Fruit fly (Drosophila melanogaster): Measurements from ENCODE around the gene CG12170.

Gene CG12170

dm6 chr3R:5601044-5601523 is 36.0 kb upstream of the CG12170 start, which contains the start of the genes kra and SecS (continued):
- peak; percentile 4 for TF ChIP-seq D19B (GFP tag; optimal IDR thresholded peaks at IDR 0.05)
- TF ChIP-seq CG18476 (GFP tag; optimal IDR thresholded peaks at IDR 0.05), result peak; percentile 52
- TF ChIP-seq Ets65A (GFP tag), result peak; percentile 90
- peak; percentile 3 for TF ChIP-seq HHEX (GFP tag; optimal IDR thresholded peaks at IDR 0.05)
- TF ChIP-seq Dek (tag; optimal IDR thresholded peaks at IDR 0.05), result peak; percentile 29
- TF ChIP-seq CG32532 (GFP tag; IDR thresholded peaks at IDR 0.05), result no peak
- peak; percentile 41 for TF ChIP-seq CG6765 (GFP tag; optimal IDR thresholded peaks at IDR 0.05)
- peak; percentile 72 for TF ChIP-seq CG12155 (GFP tag; optimal IDR thresholded peaks at IDR 0.05)
- peak; percentile 21 for TF ChIP-seq CG8388 (GFP tag; optimal IDR thresholded peaks at IDR 0.05)
- peak; percentile 30 for TF ChIP-seq schlank (tag; optimal IDR thresholded peaks at IDR 0.05)
- peak; percentile 44 for TF ChIP-seq CG4854 (GFP tag; optimal IDR thresholded peaks at IDR 0.05)
- no peak for TF ChIP-seq ro (GFP tag; IDR thresholded peaks at IDR 0.05)
- TF ChIP-seq chinmo (GFP tag; IDR thresholded peaks at IDR 0.05; ENCODE audit: partially characterized antibody), result no peak
- TF ChIP-seq Abd-B (GFP tag; optimal IDR thresholded peaks at IDR 0.05), result no peak
- TF ChIP-seq Mad (GFP tag; optimal IDR thresholded peaks at IDR 0.05), result peak; percentile 71
- peak; percentile 79 for TF ChIP-seq CoRest (tag; optimal IDR thresholded peaks at IDR 0.05)
- TF ChIP-seq nom (GFP tag; optimal IDR thresholded peaks at IDR 0.05), result peak; percentile 1
- peak; percentile 59 for TF ChIP-seq PHDP (tag; optimal IDR thresholded peaks at IDR 0.05)
- peak; percentile 69 for TF ChIP-seq CG13775 (GFP tag; optimal IDR thresholded peaks at IDR 0.05)
- peak; percentile 54 for TF ChIP-seq bab2 (GFP tag; optimal IDR thresholded peaks at IDR 0.05)
- TF ChIP-seq ab (GFP tag; optimal IDR thresholded peaks at IDR 0.05), result no peak
- TF ChIP-seq cato (GFP tag; optimal IDR thresholded peaks at IDR 0.05; ENCODE audit: borderline replicate concordance), result peak; percentile 5
- peak; percentile 67 for TF ChIP-seq CG17829 (tag; optimal IDR thresholded peaks at IDR 0.05)
- peak; percentile 93 for TF ChIP-seq pzg (GFP tag; optimal IDR thresholded peaks at IDR 0.05)
- TF ChIP-seq MTF-1 (GFP tag; optimal IDR thresholded peaks at IDR 0.05; ENCODE audit: borderline replicate concordance), result peak; percentile 47
- peak; percentile 47 for TF ChIP-seq fd3F (GFP tag; optimal IDR thresholded peaks at IDR 0.05)
- TF ChIP-seq lab (GFP tag; optimal IDR thresholded peaks at IDR 0.05), result peak; percentile 52
- TF ChIP-seq CG8765 (GFP tag; IDR thresholded peaks at IDR 0.05), result no peak
- TF ChIP-seq Ada2b (GFP tag; IDR thresholded peaks at IDR 0.05), result no peak
- peak; percentile 75 for TF ChIP-seq CG9817 (tag; optimal IDR thresholded peaks at IDR 0.05)
- TF ChIP-seq CG2116 (GFP tag; optimal IDR thresholded peaks at IDR 0.05), result peak; percentile 78
- TF ChIP-seq CG1233 (GFP tag; optimal IDR thresholded peaks at IDR 0.05), result peak; percentile 36
- peak; percentile 65 for TF ChIP-seq ind (GFP tag; optimal IDR thresholded peaks at IDR 0.05)
- peak; percentile 68 for TF ChIP-seq mam (GFP tag; optimal IDR thresholded peaks at IDR 0.05)
- no peak for TF ChIP-seq CG31441 (GFP tag; IDR thresholded peaks at IDR 0.05)
- TF ChIP-seq Asciz (GFP tag; optimal IDR thresholded peaks at IDR 0.05), result no peak

- TF ChIP-seq CG18476 (GFP tag; optimal IDR thresholded peaks at IDR 0.05), result peak; percentile 50
- no peak for TF ChIP-seq Hr39 (optimal IDR thresholded peaks at IDR 0.05)
- TF ChIP-seq CG15479 (GFP tag; optimal IDR thresholded peaks at IDR 0.05), result peak; percentile 41
- peak; percentile 27 for TF ChIP-seq CG4820 (GFP tag; optimal IDR thresholded peaks at IDR 0.05)
- peak; percentile 33 for TF ChIP-seq Nf-YB (GFP tag; optimal IDR thresholded peaks at IDR 0.05)
- peak; percentile 43 for TF ChIP-seq Fer2 (tag; optimal IDR thresholded peaks at IDR 0.05)
- peak; percentile 49 for TF ChIP-seq Ada2b (GFP tag; IDR thresholded peaks at IDR 0.05)
- TF ChIP-seq CG11085 (GFP tag; IDR thresholded peaks at IDR 0.05), result peak; percentile 54; the same call in 1 of the 2 replicates
- TF ChIP-seq sr (GFP tag; IDR thresholded peaks at IDR 0.05), result no peak
- peak; percentile 59 for TF ChIP-seq CG17912 (GFP tag; optimal IDR thresholded peaks at IDR 0.05)
- peak; percentile 55; the same call in 1 of the 3 replicates for TF ChIP-seq ase (GFP tag; IDR thresholded peaks at IDR 0.05)
- peak; percentile 49 for TF ChIP-seq Oaz (GFP tag; IDR thresholded peaks at IDR 0.05)
- peak; percentile 40 for TF ChIP-seq CG12104 (GFP tag; optimal IDR thresholded peaks at IDR 0.05)
- TF ChIP-seq Meics (GFP tag; optimal IDR thresholded peaks at IDR 0.05), result peak; percentile 62
- peak; percentile 68 for TF ChIP-seq Nf-YC (tag; optimal IDR thresholded peaks at IDR 0.05)
- no peak for TF ChIP-seq sc (optimal IDR thresholded peaks at IDR 0.05)
- no peak for TF ChIP-seq sc (GFP tag; optimal IDR thresholded peaks at IDR 0.05)
- no peak for TF ChIP-seq CG6175 (GFP tag; IDR thresholded peaks at IDR 0.05)
- peak; percentile 58 for TF ChIP-seq Mad (GFP tag; optimal IDR thresholded peaks at IDR 0.05)
Observed at dm6 chr3R:5606477-5606876, 30.6 kb upstream of the CG12170 start, which contains the start of gene asl. asl (minus strand) TSS chr3R:5606543.
